Worm (Caenorhabditis elegans) whole organism, L3 larva: Measurements from ENCODE around the gene B0432.10.
A peak's percentile ranks its signal among the peaks of the same experiment; 100 is the strongest.

Source experiments
- R02D3.7 ChIP-seq: fragments of 150-350 bp; optimal IDR thresholded peaks from 2 replicates; lab custom pipeline; 2014; ENCODE audit warnings: missing biosample characterization, missing genetic modification characterization
- ZK546.5 ChIP-seq: sonication (generic microtip); optimal IDR thresholded peaks from 2 replicates; lab custom pipeline; 2017; ENCODE audit warnings: missing biosample characterization, missing genetic modification characterization
- ceh-16 ChIP-seq: sonication (generic microtip); optimal IDR thresholded peaks from 2 replicates; lab custom pipeline; 2017; ENCODE audit warnings: missing biosample characterization, missing genetic modification characterization
- ceh-82 ChIP-seq: fragments of 150-350 bp; optimal IDR thresholded peaks from 2 replicates; lab custom pipeline; 2014; ENCODE audit warnings: missing biosample characterization, missing genetic modification characterization
- daf-12 ChIP-seq: fragments of 150-350 bp; optimal IDR thresholded peaks from 2 replicates; lab custom pipeline; 2014; ENCODE audit warnings: missing biosample characterization, missing genetic modification reagents, missing genetic modification characterization
- egl-27 ChIP-seq: sonication (generic microtip); optimal IDR thresholded peaks from 4 replicates; lab custom pipeline; 2017; ENCODE audit warnings: missing biosample characterization, missing genetic modification reagents, missing genetic modification characterization
- egl-5 ChIP-seq: fragments of 150-350 bp; optimal IDR thresholded peaks from 2 replicates; lab custom pipeline; 2017; ENCODE audit warnings: missing biosample characterization, missing genetic modification reagents, missing genetic modification characterization, inconsistent platforms
- elt-1 ChIP-seq: fragments of 150-350 bp; optimal IDR thresholded peaks from 2 replicates; lab custom pipeline; 2014; ENCODE audit warnings: missing biosample characterization, missing genetic modification characterization
- elt-2 ChIP-seq: sonication (generic microtip); optimal IDR thresholded peaks from 2 replicates; lab custom pipeline; 2016; ENCODE audit warnings: missing genetic modification reagents, mild to moderate bottlenecking, missing genetic modification characterization, missing compliant biosample characterization
- elt-3 ChIP-seq, 3 experiments: fragments of 150-350 bp in 1 of 3; sonication (generic microtip) in 2 of 3; optimal IDR thresholded peaks; 2 replicates in 2 of 3; 4 replicates in 1 of 3; lab custom pipeline; 2014 to 2017; ENCODE audit warnings: missing biosample characterization in 3 of 3, missing genetic modification characterization in 3 of 3
- eor-1 ChIP-seq, 2 experiments: fragments of 150-350 bp; optimal IDR thresholded peaks; 2 replicates each; lab custom pipeline; 2014 to 2018; ENCODE audit warnings: missing biosample characterization in 2 of 2, missing genetic modification characterization in 2 of 2
- fkh-10 ChIP-seq: sonication (generic microtip); optimal IDR thresholded peaks from 2 replicates; lab custom pipeline; 2017; ENCODE audit warnings: missing biosample characterization, missing genetic modification reagents, missing genetic modification characterization
- fkh-2 ChIP-seq: fragments of 150-350 bp; optimal IDR thresholded peaks from 2 replicates; lab custom pipeline; 2014; ENCODE audit warnings: missing biosample characterization, missing genetic modification reagents, missing genetic modification characterization
- fos-1 ChIP-seq: fragments of 150-350 bp; optimal IDR thresholded peaks from 2 replicates; lab custom pipeline; 2014; ENCODE audit warnings: missing biosample characterization, missing genetic modification characterization
- hmg-11 ChIP-seq: sonication (generic microtip); optimal IDR thresholded peaks from 2 replicates; lab custom pipeline; 2016; ENCODE audit warnings: missing genetic modification characterization, missing compliant biosample characterization
- lin-15B ChIP-seq: fragments of 150-350 bp; optimal IDR thresholded peaks from 2 replicates; lab custom pipeline; 2014; ENCODE audit warnings: missing biosample characterization, missing genetic modification characterization
- lin-39 ChIP-seq: fragments of 150-350 bp; optimal IDR thresholded peaks from 2 replicates; lab custom pipeline; 2018; ENCODE audit warnings: missing biosample characterization, missing genetic modification reagents, missing genetic modification characterization
- mdl-1 ChIP-seq: fragments of 150-350 bp; optimal IDR thresholded peaks from 2 replicates; lab custom pipeline; 2014; ENCODE audit warnings: missing biosample characterization, missing genetic modification characterization
- mml-1 ChIP-seq: fragments of 150-350 bp; sonication (generic microtip); optimal IDR thresholded peaks from 3 replicates; lab custom pipeline; 2014; ENCODE audit warnings: missing biosample characterization, missing genetic modification characterization
- nfya-1 ChIP-seq: sonication (generic microtip); optimal IDR thresholded peaks from 2 replicates; lab custom pipeline; 2017; ENCODE audit warnings: missing genetic modification characterization, mild to moderate bottlenecking, missing compliant biosample characterization, antibody characterized with exemption, moderate library complexity; ENCODE audit not compliant: insufficient read depth
- nhr-12 ChIP-seq: fragments of 150-350 bp; optimal IDR thresholded peaks from 2 replicates; lab custom pipeline; 2014; ENCODE audit warnings: missing biosample characterization, missing genetic modification characterization
- nhr-23 ChIP-seq: fragments of 150-350 bp; optimal IDR thresholded peaks from 2 replicates; lab custom pipeline; 2014; ENCODE audit warnings: missing biosample characterization, missing genetic modification reagents, missing genetic modification characterization
- nhr-237 ChIP-seq: fragments of 150-350 bp; optimal IDR thresholded peaks from 2 replicates; lab custom pipeline; 2014; ENCODE audit warnings: missing biosample characterization, missing genetic modification characterization
- nhr-25 ChIP-seq: sonication (generic microtip); optimal IDR thresholded peaks from 2 replicates; lab custom pipeline; 2017; ENCODE audit warnings: missing biosample characterization, missing genetic modification characterization
- nhr-28 ChIP-seq: fragments of 150-350 bp; optimal IDR thresholded peaks from 2 replicates; lab custom pipeline; 2014; ENCODE audit warnings: missing biosample characterization, missing genetic modification characterization
- sea-2 ChIP-seq: fragments of 150-350 bp; sonication (generic microtip); optimal IDR thresholded peaks from 4 replicates; lab custom pipeline; 2014; ENCODE audit warnings: missing biosample characterization, missing genetic modification reagents, missing genetic modification characterization
- skn-1 ChIP-seq: fragments of 150-350 bp; optimal IDR thresholded peaks from 2 replicates; lab custom pipeline; 2014; ENCODE audit warnings: missing biosample characterization, missing genetic modification characterization
- snpc-4 ChIP-seq: fragments of 150-350 bp; optimal IDR thresholded peaks from 2 replicates; lab custom pipeline; 2014; ENCODE audit warnings: missing biosample characterization, missing genetic modification characterization
- tbx-2 ChIP-seq: sonication (generic microtip); optimal IDR thresholded peaks from 2 replicates; lab custom pipeline; 2016; ENCODE audit warnings: mild to moderate bottlenecking, missing genetic modification characterization, missing compliant biosample characterization
- unc-39 ChIP-seq: sonication (generic microtip); optimal IDR thresholded peaks from 4 replicates; lab custom pipeline; 2017; ENCODE audit warnings: missing biosample characterization, missing genetic modification characterization
- zag-1 ChIP-seq: fragments of 150-350 bp; optimal IDR thresholded peaks from 2 replicates; lab custom pipeline; 2014; ENCODE audit warnings: missing biosample characterization, missing genetic modification characterization
- ztf-11 ChIP-seq: fragments of 150-350 bp; optimal IDR thresholded peaks from 2 replicates; lab custom pipeline; 2014; ENCODE audit warnings: missing biosample characterization, missing genetic modification characterization
- ztf-4 ChIP-seq: fragments of 150-350 bp; optimal IDR thresholded peaks from 2 replicates; lab custom pipeline; 2014; ENCODE audit warnings: missing biosample characterization, missing genetic modification characterization

The B0432.10 gene

ce11 chrII:334828-335227, 48.8 kb upstream of the B0432.10 start:
- TF ChIP-seq unc-39 (tag; lab: Kevin White, UChicago) = no peak
- TF ChIP-seq R02D3.7 = no peak

ce11 chrII:333853-334449, 47.9 kb upstream of the B0432.10 start:
- TF ChIP-seq elt-3 (tag; optimal IDR thresholded peaks at IDR 0.05; lab: Kevin White, UChicago) (no peak), elt-2 (peak; percentile 34), nhr-23 (tag; lab: Kevin White, UChicago) (peak; percentile 15)

- TF ChIP-seq nhr-25 (tag; lab: Kevin White, UChicago) (no peak), tbx-2 (tag; lab: Kevin White, UChicago) (no peak), ceh-82 (no peak)
These were observed 46.3 kb upstream of the B0432.10 start, which contains the start of gene cbn-1 for ce11 chrII:332419-332818. Gene cbn-1, minus strand, starts transcription at chrII:332519.

ce11 chrII:325639-326350, 39.7 kb upstream of the B0432.10 start, which contains the start of gene sgcb-1:
Gene sgcb-1, plus strand, starts transcription at chrII:326300.
- TF ChIP-seq zag-1 (tag; lab: Kevin White, UChicago) = no peak
- no peak for TF ChIP-seq daf-12 (tag; lab: Kevin White, UChicago)
- TF ChIP-seq fkh-2 (tag; lab: Kevin White, UChicago) = no peak
- no peak for TF ChIP-seq sea-2 (GFP tag; lab: Kevin White, UChicago)
- TF ChIP-seq nhr-237 (tag; lab: Kevin White, UChicago) = no peak
- no peak for TF ChIP-seq eor-1 (tag; optimal IDR thresholded peaks at IDR 0.05; lab: Kevin White, UChicago)
- TF ChIP-seq fkh-10 = no peak
- no peak for TF ChIP-seq elt-1
- TF ChIP-seq R02D3.7 = no peak
- TF ChIP-seq ceh-16 = no peak
- no peak for TF ChIP-seq lin-15B (tag; lab: Kevin White, UChicago)
- TF ChIP-seq egl-5 (tag; lab: Kevin White, UChicago) = no peak
- no peak for TF ChIP-seq unc-39 (tag; lab: Kevin White, UChicago)
- no peak for TF ChIP-seq snpc-4 (tag; lab: Kevin White, UChicago)
- TF ChIP-seq elt-3 (tag; optimal IDR thresholded peaks at IDR 0.05; lab: Kevin White, UChicago) = no peak

ce11 chrII:323048-323776, 37.1 kb upstream of the B0432.10 start, which contains the start of gene K01A2.10:
Gene K01A2.10, minus strand, starts transcription at chrII:323098.
- TF ChIP-seq fos-1 (tag; lab: Kevin White, UChicago) = no peak
- peak; percentile 75 for TF ChIP-seq nfya-1 (tag; lab: Kevin White, UChicago)
- no peak for TF ChIP-seq ztf-4 (tag; lab: Kevin White, UChicago)
- TF ChIP-seq nhr-25 (tag; lab: Kevin White, UChicago) = peak; percentile 23
- peak; percentile 31 for TF ChIP-seq lin-15B (tag; lab: Kevin White, UChicago)
- TF ChIP-seq sea-2 (GFP tag; lab: Kevin White, UChicago) = no peak
- peak; percentile 89 for TF ChIP-seq lin-39
- peak; percentile 4 for TF ChIP-seq elt-1
- TF ChIP-seq egl-5 (tag; lab: Kevin White, UChicago) = peak; percentile 80
- TF ChIP-seq ceh-16 = no peak
- TF ChIP-seq ZK546.5 = no peak
- no peak for TF ChIP-seq mml-1 (tag; lab: Kevin White, UChicago)
- no peak for TF ChIP-seq elt-2
- TF ChIP-seq ztf-11 = no peak
- TF ChIP-seq nhr-12 = no peak
- TF ChIP-seq mdl-1 = no peak
- TF ChIP-seq snpc-4 (tag; lab: Kevin White, UChicago) = peak; percentile 57
- TF ChIP-seq nhr-28 (tag; lab: Kevin White, UChicago) = no peak
- no peak for TF ChIP-seq ceh-82
- no peak for TF ChIP-seq egl-27 (tag; lab: Kevin White, UChicago)
- no peak for TF ChIP-seq zag-1 (tag; lab: Kevin White, UChicago)
- no peak for TF ChIP-seq hmg-11 (tag; lab: Kevin White, UChicago)
- no peak for TF ChIP-seq nhr-237 (tag; lab: Kevin White, UChicago)
- no peak for TF ChIP-seq skn-1 (tag; lab: Kevin White, UChicago)
